Fruit fly (Drosophila melanogaster) whole organism, prepupa: Measurements from ENCODE around the gene CG33233.

Experiments used
- Blimp-1 ChIP-seq: fragments of 200-800 bp; sonication (Bioruptor generic); optimal IDR thresholded peaks from 3 replicates; lab custom pipeline; 2017; ENCODE audit warnings: missing biosample characterization, missing genetic modification characterization, mild to moderate bottlenecking, moderate library complexity, missing genetic modification reagents
- CG10669 ChIP-seq: fragments of 200-800 bp; sonication (Bioruptor generic); optimal IDR thresholded peaks from 3 replicates; lab custom pipeline; 2018; ENCODE audit warnings: missing biosample characterization, mild to moderate bottlenecking, missing genetic modification characterization, moderate library complexity
- CG11294 ChIP-seq: fragments of 200-800 bp; sonication (Bioruptor generic); IDR thresholded peaks from 2 replicates; pipeline ENCODE4 v1.3.6; 2022; ENCODE audit warnings: missing biosample characterization, missing genetic modification characterization
- CG11902 ChIP-seq: fragments of 200-800 bp; sonication (Bioruptor generic); optimal IDR thresholded peaks from 3 replicates; lab custom pipeline; 2016; ENCODE audit warnings: missing biosample characterization, missing genetic modification characterization
- CG15336 ChIP-seq: fragments of 200-800 bp; sonication (Bioruptor generic); IDR thresholded peaks from 2 replicates; pipeline ENCODE4 v1.3.6; 2022; ENCODE audit warnings: missing biosample characterization, missing genetic modification characterization
- CG1621 ChIP-seq: fragments of 200-800 bp; sonication (Bioruptor generic); optimal IDR thresholded peaks from 3 replicates; lab custom pipeline; 2018; ENCODE audit warnings: missing biosample characterization, mild to moderate bottlenecking, missing genetic modification characterization
- CG3032 ChIP-seq: fragments of 200-800 bp; optimal IDR thresholded peaks from 2 replicates; lab custom pipeline; 2019; ENCODE audit warnings: missing biosample characterization, mild to moderate bottlenecking, missing genetic modification characterization, moderate library complexity
- CG32006 ChIP-seq: fragments of 200-800 bp; sonication (Bioruptor generic); optimal IDR thresholded peaks from 3 replicates; lab custom pipeline; 2017; ENCODE audit warnings: missing biosample characterization, mild to moderate bottlenecking, missing genetic modification characterization
- CG34406 ChIP-seq: fragments of 200-800 bp; sonication (Bioruptor generic); optimal IDR thresholded peaks from 3 replicates; lab custom pipeline; 2016; ENCODE audit warnings: missing biosample characterization, missing genetic modification characterization
- CG3919 ChIP-seq: fragments of 200-800 bp; sonication (Bioruptor generic); optimal IDR thresholded peaks from 3 replicates; lab custom pipeline; 2016; ENCODE audit warnings: missing biosample characterization, missing genetic modification characterization
- CG4318 ChIP-seq: fragments of 200-800 bp; sonication (Bioruptor generic); optimal IDR thresholded peaks from 3 replicates; lab custom pipeline; 2017; ENCODE audit warnings: missing biosample characterization, mild to moderate bottlenecking, missing genetic modification characterization
- CG6276 ChIP-seq: fragments of 200-800 bp; sonication (Bioruptor generic); optimal IDR thresholded peaks from 2 replicates; lab custom pipeline; 2017; ENCODE audit warnings: missing biosample characterization, mild to moderate bottlenecking, missing genetic modification characterization
- CG6808 ChIP-seq: fragments of 200-800 bp; sonication (Bioruptor generic); optimal IDR thresholded peaks from 3 replicates; lab custom pipeline; 2017; ENCODE audit warnings: missing biosample characterization, missing genetic modification characterization, mild to moderate bottlenecking, moderate library complexity, missing genetic modification reagents
- CG6854 ChIP-seq: fragments of 200-800 bp; sonication (Bioruptor generic); optimal IDR thresholded peaks from 2 replicates; lab custom pipeline; 2017; ENCODE audit warnings: missing biosample characterization, mild to moderate bottlenecking, missing genetic modification characterization
- CG7368 ChIP-seq: fragments of 200-800 bp; sonication (Bioruptor generic); optimal IDR thresholded peaks from 3 replicates; lab custom pipeline; 2016; ENCODE audit warnings: missing biosample characterization, missing genetic modification characterization
- CG8119 ChIP-seq: fragments of 200-800 bp; sonication (Bioruptor generic); IDR thresholded peaks from 3 replicates; pipeline ENCODE4 v1.3.6; 2022; ENCODE audit warnings: missing biosample characterization, missing genetic modification characterization
- CG8319 ChIP-seq: fragments of 200-800 bp; sonication (Bioruptor generic); optimal IDR thresholded peaks from 3 replicates; lab custom pipeline; 2016; ENCODE audit warnings: missing biosample characterization, missing genetic modification characterization
- CG8632 ChIP-seq: fragments of 200-800 bp; sonication (Bioruptor generic); optimal IDR thresholded peaks from 3 replicates; lab custom pipeline; 2016; ENCODE audit warnings: missing biosample characterization, missing genetic modification characterization
- Eip75B ChIP-seq: fragments of 200-800 bp; sonication (Bioruptor generic); optimal IDR thresholded peaks from 3 replicates; lab custom pipeline; 2016; ENCODE audit warnings: missing biosample characterization, missing genetic modification characterization
- Eip78C ChIP-seq: fragments of 200-800 bp; sonication (Bioruptor generic); peaks from one replicate; lab custom pipeline; 2016; ENCODE audit warnings: missing biosample characterization, missing genetic modification characterization
- Ets21C ChIP-seq: fragments of 200-800 bp; sonication (Bioruptor generic); optimal IDR thresholded peaks from 3 replicates; lab custom pipeline; 2016; ENCODE audit warnings: missing biosample characterization, missing genetic modification characterization
- Ets96B ChIP-seq: fragments of 200-800 bp; optimal IDR thresholded peaks from 2 replicates; lab custom pipeline; 2019; ENCODE audit warnings: missing biosample characterization, mild to moderate bottlenecking, missing genetic modification characterization, moderate library complexity
- Gug ChIP-seq: fragments of 200-800 bp; sonication (Bioruptor generic); IDR thresholded peaks from 2 replicates; pipeline ENCODE4 v1.3.6; 2022; ENCODE audit warnings: missing biosample characterization, missing genetic modification characterization
- Hr38 ChIP-seq: sonication (Bioruptor generic); optimal IDR thresholded peaks from 2 replicates; lab custom pipeline; 2016; ENCODE audit warnings: missing biosample characterization, missing genetic modification characterization
- Lpt ChIP-seq: fragments of 200-800 bp; sonication (Bioruptor generic); optimal IDR thresholded peaks from 3 replicates; lab custom pipeline; 2016; ENCODE audit warnings: missing biosample characterization, missing genetic modification characterization
- Met ChIP-seq: fragments of 200-800 bp; sonication (Bioruptor generic); optimal IDR thresholded peaks from 3 replicates; lab custom pipeline; 2016; ENCODE audit warnings: missing biosample characterization, missing genetic modification characterization
- OdsH ChIP-seq: fragments of 200-800 bp; sonication (Bioruptor generic); optimal IDR thresholded peaks from 3 replicates; lab custom pipeline; 2016; ENCODE audit warnings: missing biosample characterization, missing genetic modification characterization
- Smox ChIP-seq: fragments of 200-800 bp; sonication (Bioruptor generic); optimal IDR thresholded peaks from 3 replicates; lab custom pipeline; 2016; ENCODE audit warnings: missing biosample characterization, missing genetic modification characterization
- Sox14 ChIP-seq: fragments of 200-800 bp; sonication (Bioruptor generic); optimal IDR thresholded peaks from 3 replicates; lab custom pipeline; 2016; ENCODE audit warnings: missing biosample characterization, missing genetic modification characterization
- Sox15 ChIP-seq: fragments of 200-800 bp; sonication (Bioruptor generic); optimal IDR thresholded peaks from 3 replicates; lab custom pipeline; 2016; ENCODE audit warnings: missing biosample characterization, missing genetic modification characterization
- achi ChIP-seq: fragments of 200-800 bp; sonication (Bioruptor generic); optimal IDR thresholded peaks from 3 replicates; lab custom pipeline; 2016; ENCODE audit warnings: missing biosample characterization, missing genetic modification characterization
- dac ChIP-seq: fragments of 200-800 bp; sonication (Bioruptor generic); optimal IDR thresholded peaks from 2 replicates; lab custom pipeline; 2017; ENCODE audit warnings: missing biosample characterization, mild to moderate bottlenecking, missing genetic modification characterization
- dsx ChIP-seq: fragments of 200-800 bp; optimal IDR thresholded peaks from 3 replicates; lab custom pipeline; 2019; ENCODE audit warnings: missing biosample characterization, mild to moderate bottlenecking, missing genetic modification characterization, moderate library complexity; ENCODE audit not compliant: poor library complexity, severe bottlenecking
- eg ChIP-seq: fragments of 200-800 bp; sonication (Bioruptor generic); IDR thresholded peaks from 3 replicates; pipeline ENCODE4 v1.3.6; 2022; ENCODE audit warnings: missing biosample characterization, missing genetic modification characterization
- esn ChIP-seq: fragments of 200-800 bp; sonication (Bioruptor generic); optimal IDR thresholded peaks from 2 replicates; lab custom pipeline; 2016; ENCODE audit warnings: missing biosample characterization, mild to moderate bottlenecking, missing genetic modification characterization, moderate library complexity
- fd59A ChIP-seq: fragments of 200-800 bp; sonication (Bioruptor generic); optimal IDR thresholded peaks from 2 replicates; lab custom pipeline; 2017; ENCODE audit warnings: missing biosample characterization, mild to moderate bottlenecking, missing genetic modification characterization, missing genetic modification reagents
- fd85E ChIP-seq: fragments of 200-800 bp; sonication (Bioruptor generic); optimal IDR thresholded peaks from 3 replicates; lab custom pipeline; 2016; ENCODE audit warnings: missing biosample characterization, missing genetic modification characterization
- net ChIP-seq: fragments of 200-800 bp; sonication (Bioruptor generic); optimal IDR thresholded peaks from 3 replicates; lab custom pipeline; 2016; ENCODE audit warnings: missing biosample characterization, missing genetic modification characterization
- salr ChIP-seq, 2 experiments: fragments of 200-800 bp; sonication (Bioruptor generic); optimal IDR thresholded peaks; 3 replicates each; lab custom pipeline; 2016 to 2018; ENCODE audit warnings: missing biosample characterization in 2 of 2, missing genetic modification characterization in 2 of 2, mild to moderate bottlenecking in 1 of 2
- spab ChIP-seq: fragments of 200-800 bp; sonication (Bioruptor generic); optimal IDR thresholded peaks from 2 replicates; lab custom pipeline; 2017; ENCODE audit warnings: missing biosample characterization, mild to moderate bottlenecking, missing genetic modification characterization, missing genetic modification reagents
- ss ChIP-seq, 2 experiments: fragments of 200-800 bp; sonication (Bioruptor generic); optimal IDR thresholded peaks; 2 replicates in 1 of 2; 3 replicates in 1 of 2; lab custom pipeline; 2017 to 2018; ENCODE audit warnings: mild to moderate bottlenecking in 2 of 2, missing biosample characterization in 2 of 2, missing genetic modification characterization in 2 of 2, moderate library complexity in 1 of 2
- svp ChIP-seq: fragments of 200-800 bp; sonication (Bioruptor generic); peaks from one replicate; lab custom pipeline; 2016; ENCODE audit warnings: missing biosample characterization, missing genetic modification characterization
- topi ChIP-seq: fragments of 200-800 bp; sonication (Bioruptor generic); optimal IDR thresholded peaks from 3 replicates; lab custom pipeline; 2016; ENCODE audit warnings: missing biosample characterization, missing genetic modification characterization
- vri ChIP-seq: fragments of 200-800 bp; sonication (Bioruptor generic); optimal IDR thresholded peaks from 3 replicates; lab custom pipeline; 2016; ENCODE audit warnings: missing biosample characterization, mild to moderate bottlenecking, missing genetic modification characterization

The CG33233 gene

DNA sequence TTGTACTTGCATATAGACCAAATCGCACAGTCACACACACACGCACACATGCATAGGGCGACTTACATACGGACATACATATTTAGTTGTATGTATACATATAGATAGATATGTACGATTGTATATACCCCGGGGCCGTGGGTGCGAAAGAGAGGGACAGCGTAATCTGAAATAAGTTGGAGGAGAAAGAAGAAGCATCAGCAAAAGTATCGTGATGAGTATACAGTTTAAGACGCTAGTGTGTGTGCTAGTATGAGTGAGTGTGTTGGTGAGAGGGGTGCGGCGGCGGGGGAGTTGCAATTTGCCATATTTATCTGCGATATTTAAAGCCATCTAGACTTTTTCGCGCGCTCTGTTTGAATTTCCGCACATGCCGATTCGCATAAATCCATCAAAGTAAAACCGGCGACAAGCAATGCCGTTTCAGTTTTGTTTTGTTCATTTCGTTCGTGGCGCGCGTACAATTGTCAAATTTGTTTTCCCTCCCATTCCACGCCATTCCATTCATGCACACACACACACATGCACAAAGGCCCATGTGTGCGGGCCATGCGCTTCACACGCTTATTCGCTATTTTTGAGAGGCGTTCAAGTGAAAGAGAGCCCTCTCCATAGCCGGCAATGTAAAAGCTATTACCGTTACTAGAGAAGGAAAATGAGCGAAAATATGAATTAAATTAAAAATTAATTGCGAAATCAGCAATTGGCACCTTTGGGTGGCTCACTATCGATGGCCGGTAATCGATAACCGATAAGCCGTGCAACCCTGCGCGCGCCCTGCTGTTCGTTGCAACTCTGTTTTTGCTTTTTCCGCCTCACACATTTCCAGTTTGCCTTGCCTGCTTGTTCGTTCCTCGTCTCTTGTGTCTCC lies 24.3 kb upstream of the CG33233 start (continued):
- TF ChIP-seq CG4318 (GFP tag; lab: Kevin White, UChicago) (no peak), ss (GFP tag; optimal IDR thresholded peaks at IDR 0.05; lab: Kevin White, UChicago) (peak; percentile 46 to 79), fd85E (peak; percentile 64), CG8632 (GFP tag; lab: Kevin White, UChicago) (peak; percentile 67), Hr38 (GFP tag; lab: Kevin White, UChicago) (no peak), topi (GFP tag; lab: Kevin White, UChicago) (peak; percentile 87), Blimp-1 (GFP tag; lab: Kevin White, UChicago) (peak; percentile 67), salr (GFP tag; optimal IDR thresholded peaks at IDR 0.05; lab: Kevin White, UChicago) (peak; percentile 59 to 67), esn (GFP tag; lab: Kevin White, UChicago) (peak; percentile 88), CG6276 (GFP tag; lab: Kevin White, UChicago) (no peak), CG3032 (tag; lab: Kevin White, UChicago) (peak; percentile 48), Gug (peak; percentile 23; the same call in 1 of the 2 replicates), CG15336 (GFP tag; lab: Robert Waterston, UW) (0 out of 2 replicates have a peak, but pooled peaks have one; percentile 10), CG7368 (GFP tag; lab: Kevin White, UChicago) (peak; percentile 61), dsx (GFP tag; lab: Kevin White, UChicago) (peak; percentile 29), dac (GFP tag; lab: Kevin White, UChicago) (peak; percentile 60), CG1621 (tag; lab: Kevin White, UChicago) (peak; percentile 68), Met (peak; percentile 87), fd59A (GFP tag; lab: Kevin White, UChicago) (peak; percentile 52), vri (peak; percentile 83), Sox14 (GFP tag; lab: Kevin White, UChicago) (peak; percentile 76), CG11294 (no peak), CG6808 (GFP tag; lab: Kevin White, UChicago) (peak; percentile 85), Ets21C (peak; percentile 68), CG3919 (peak; percentile 83), Sox15 (GFP tag; lab: Kevin White, UChicago) (peak; percentile 9), svp (GFP tag; lab: Kevin White, UChicago) (peak; percentile 81), CG32006 (GFP tag; lab: Kevin White, UChicago) (peak; percentile 34), Lpt (GFP tag; lab: Kevin White, UChicago) (no peak), CG6854 (GFP tag; lab: Kevin White, UChicago) (peak; percentile 87), achi (peak; percentile 76), spab (GFP tag; lab: Kevin White, UChicago) (peak; percentile 16), CG11902 (GFP tag; lab: Kevin White, UChicago) (no peak), Eip78C (GFP tag; lab: Kevin White, UChicago) (peak; percentile 94)
- TF ChIP-seq, all 60 proteins: peak for 52

DNA sequence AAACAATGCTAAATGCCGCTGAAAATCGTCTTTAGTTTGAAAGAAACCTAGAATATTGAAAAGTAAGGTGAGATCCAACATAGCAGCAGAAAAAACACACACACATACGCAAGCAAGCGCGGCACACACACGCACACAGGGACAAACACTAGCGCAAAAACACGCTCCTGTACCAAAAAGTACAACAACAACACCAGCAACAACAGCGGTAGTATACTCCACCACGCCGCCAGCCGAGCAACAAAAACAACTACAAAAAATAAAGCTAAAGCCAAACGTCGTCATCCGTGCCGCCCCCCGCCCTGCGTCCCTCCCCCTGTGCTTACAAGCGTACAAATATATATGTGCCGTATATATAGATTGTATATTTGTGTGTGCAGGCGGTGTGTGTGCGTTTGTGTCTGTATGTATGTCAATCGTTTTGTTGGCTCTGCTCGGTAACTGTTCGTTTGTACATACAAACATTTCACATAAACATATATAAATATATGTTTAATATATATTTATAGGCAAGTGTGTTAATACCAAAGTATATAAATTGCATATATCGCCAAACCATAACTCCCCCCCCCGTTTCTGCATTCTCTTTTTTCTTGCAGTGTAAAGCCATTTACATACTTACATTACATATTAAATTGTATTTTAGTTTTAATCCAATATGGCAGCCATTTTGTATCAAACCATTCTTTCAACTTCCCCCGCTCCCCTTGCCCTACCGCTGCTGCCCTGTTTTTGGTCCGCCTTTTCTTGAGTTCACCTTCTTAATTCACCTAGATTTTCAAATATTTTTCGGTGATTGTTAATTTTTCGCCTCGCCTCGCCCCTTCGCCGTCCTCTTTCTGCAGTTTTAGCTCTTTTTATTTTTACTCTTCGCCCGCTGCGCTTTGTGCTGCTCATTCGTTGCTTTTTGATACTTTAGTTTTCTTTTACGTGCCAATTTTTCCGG lies 23.1 kb upstream of the CG33233 start:
- TF ChIP-seq Lpt (GFP tag; lab: Kevin White, UChicago) = peak; percentile 52
- TF ChIP-seq CG10669 = no peak
- TF ChIP-seq eg (GFP tag; lab: Robert Waterston, UW) = peak; percentile 85
- TF ChIP-seq Eip78C (GFP tag; lab: Kevin White, UChicago) = peak; percentile 82
- TF ChIP-seq CG8119 (GFP tag; lab: Robert Waterston, UW) = peak; percentile 77
- TF ChIP-seq OdsH (GFP tag; lab: Kevin White, UChicago) = peak; percentile 70
- TF ChIP-seq topi (GFP tag; lab: Kevin White, UChicago) = peak; percentile 46
- peak; percentile 44 for TF ChIP-seq achi
- peak; percentile 67 for TF ChIP-seq CG34406 (GFP tag; lab: Kevin White, UChicago)
- TF ChIP-seq net (GFP tag; lab: Kevin White, UChicago) = peak; percentile 37
- TF ChIP-seq CG6276 (GFP tag; lab: Kevin White, UChicago) = no peak
- TF ChIP-seq Hr38 (GFP tag; lab: Kevin White, UChicago) = no peak
- TF ChIP-seq Smox = no peak
- peak; percentile 40 for TF ChIP-seq Met
- no peak for TF ChIP-seq Eip75B (GFP tag; lab: Kevin White, UChicago)
- no peak for TF ChIP-seq CG32006 (GFP tag; lab: Kevin White, UChicago)
- TF ChIP-seq CG7368 (GFP tag; lab: Kevin White, UChicago) = peak; percentile 21
- TF ChIP-seq CG6808 (GFP tag; lab: Kevin White, UChicago) = no peak
- no peak for TF ChIP-seq CG1621 (tag; lab: Kevin White, UChicago)
- TF ChIP-seq Blimp-1 (GFP tag; lab: Kevin White, UChicago) = no peak
- peak; percentile 30 for TF ChIP-seq CG8319
- TF ChIP-seq dsx (GFP tag; lab: Kevin White, UChicago) = peak; percentile 15
- TF ChIP-seq Ets96B (tag; lab: Kevin White, UChicago) = peak; percentile 61
